Fruit fly (Drosophila melanogaster) whole organism, adult: Measurements from ENCODE around the gene ear.

ENCODE experiments used
- CG12768 ChIP-seq: fragments of 200-800 bp; sonication (Bioruptor generic); optimal IDR thresholded peaks from 2 replicates; lab custom pipeline; 2017; ENCODE audit warnings: missing biosample characterization, missing genetic modification characterization, mild to moderate bottlenecking, moderate library complexity, missing genetic modification reagents
- CG7101 ChIP-seq: fragments of 200-800 bp; sonication (Bioruptor generic); optimal IDR thresholded peaks from 2 replicates; lab custom pipeline; 2018; ENCODE audit warnings: missing biosample characterization, mild to moderate bottlenecking, missing genetic modification characterization, moderate library complexity
- Mnt ChIP-seq: fragments of 200-800 bp; sonication (Bioruptor generic); optimal IDR thresholded peaks from 2 replicates; lab custom pipeline; 2016; ENCODE audit warnings: missing biosample characterization, mild to moderate bottlenecking, missing genetic modification characterization

- TF ChIP-seq CG7101 (tag; lab: Kevin White, UChicago) (peak; percentile 58), Mnt (GFP tag; lab: Kevin White, UChicago) (peak; percentile 82), CG12768 (GFP tag; lab: Kevin White, UChicago) (peak; percentile 35)
Measured at dm6 chr3R:15342926-15343685, 22.6 kb downstream of the ear start, which contains the start of gene Nagk.
